Worm (Caenorhabditis elegans) whole organism, late embryonic: ENCODE results near the gene sulp-7.

ENCODE experiments used
- C08G9.2 ChIP-seq: sonication (generic microtip); optimal IDR thresholded peaks from 2 replicates; lab custom pipeline; 2016; ENCODE audit warnings: mild to moderate bottlenecking, missing genetic modification characterization, moderate library complexity, missing compliant biosample characterization
- C38D4.7 ChIP-seq: fragments of 200-800 bp; sonication (Bioruptor generic); optimal IDR thresholded peaks from 2 replicates; lab custom pipeline; 2018; ENCODE audit warnings: mild to moderate bottlenecking, missing genetic modification characterization, moderate library complexity, missing compliant biosample characterization
- K02D7.2 ChIP-seq: sonication (generic microtip); optimal IDR thresholded peaks from 2 replicates; lab custom pipeline; 2017; ENCODE audit warnings: mild to moderate bottlenecking, missing genetic modification characterization, missing compliant biosample characterization
- Y22D7AL.16 ChIP-seq: sonication (generic microtip); optimal IDR thresholded peaks from 2 replicates; lab custom pipeline; 2016; ENCODE audit warnings: missing genetic modification characterization, missing compliant biosample characterization
- ahr-1 ChIP-seq: sonication (generic microtip); optimal IDR thresholded peaks from 2 replicates; lab custom pipeline; 2016; ENCODE audit warnings: missing genetic modification characterization, missing compliant biosample characterization
- ama-1 ChIP-seq: fragments of 150-350 bp; optimal IDR thresholded peaks from 2 replicates; lab custom pipeline; 2014
- ceh-18 ChIP-seq: sonication (generic microtip); optimal IDR thresholded peaks from 2 replicates; lab custom pipeline; 2016; ENCODE audit warnings: missing genetic modification characterization, missing compliant biosample characterization
- ceh-19 ChIP-seq: fragments of 200-800 bp; sonication (Bioruptor generic); optimal IDR thresholded peaks from 2 replicates; lab custom pipeline; 2018; ENCODE audit warnings: mild to moderate bottlenecking, missing genetic modification characterization, missing compliant biosample characterization
- ceh-22 ChIP-seq: sonication (generic microtip); optimal IDR thresholded peaks from 2 replicates; lab custom pipeline; 2017; ENCODE audit warnings: missing biosample characterization, missing genetic modification characterization
- ceh-24 ChIP-seq: sonication (generic microtip); optimal IDR thresholded peaks from 2 replicates; lab custom pipeline; 2016; ENCODE audit warnings: mild to moderate bottlenecking, missing genetic modification characterization, missing compliant biosample characterization
- ceh-9 ChIP-seq: sonication (generic microtip); optimal IDR thresholded peaks from 2 replicates; lab custom pipeline; 2016; ENCODE audit warnings: mild to moderate bottlenecking, missing genetic modification characterization, inconsistent platforms, missing compliant biosample characterization
- dve-1 ChIP-seq: sonication (generic microtip); optimal IDR thresholded peaks from 2 replicates; lab custom pipeline; 2017; ENCODE audit warnings: antibody characterized with exemption, mild to moderate bottlenecking, missing genetic modification characterization, missing compliant biosample characterization
- elt-2 ChIP-seq: sonication (generic microtip); optimal IDR thresholded peaks from 2 replicates; lab custom pipeline; 2016; ENCODE audit warnings: missing genetic modification reagents, missing genetic modification characterization, missing compliant biosample characterization
- ets-4 ChIP-seq: sonication (generic microtip); optimal IDR thresholded peaks from 2 replicates; lab custom pipeline; 2016; ENCODE audit warnings: missing genetic modification characterization, missing compliant biosample characterization
- fax-1 ChIP-seq: sonication (generic microtip); optimal IDR thresholded peaks from 2 replicates; lab custom pipeline; 2016; ENCODE audit warnings: missing genotype, missing genetic modification characterization, missing compliant biosample characterization
- fkh-6 ChIP-seq: sonication (generic microtip); optimal IDR thresholded peaks from 2 replicates; lab custom pipeline; 2016; ENCODE audit warnings: missing genetic modification characterization, missing compliant biosample characterization
- gmeb-2 ChIP-seq: sonication (generic microtip); optimal IDR thresholded peaks from 2 replicates; lab custom pipeline; 2016; ENCODE audit warnings: missing genetic modification characterization, inconsistent platforms, missing compliant biosample characterization
- hlh-15 ChIP-seq: sonication (generic microtip); optimal IDR thresholded peaks from 2 replicates; lab custom pipeline; 2016; ENCODE audit warnings: missing genetic modification characterization, missing compliant biosample characterization
- hlh-8 ChIP-seq: sonication (generic microtip); optimal IDR thresholded peaks from 2 replicates; lab custom pipeline; 2016; ENCODE audit warnings: missing genotype, missing genetic modification characterization, missing compliant biosample characterization
- madf-2 ChIP-seq: sonication (generic microtip); optimal IDR thresholded peaks from 2 replicates; lab custom pipeline; 2017; ENCODE audit warnings: missing genetic modification characterization, missing compliant biosample characterization
- mec-3 ChIP-seq: sonication (generic microtip); optimal IDR thresholded peaks from 2 replicates; lab custom pipeline; 2016; ENCODE audit warnings: borderline replicate concordance, missing genetic modification characterization, missing compliant biosample characterization
- nfya-1 ChIP-seq: sonication (generic microtip); optimal IDR thresholded peaks from 2 replicates; lab custom pipeline; 2017; ENCODE audit warnings: missing genetic modification characterization, mild to moderate bottlenecking, missing compliant biosample characterization, antibody characterized with exemption, moderate library complexity
- nhr-11 ChIP-seq: fragments of 150-350 bp; optimal IDR thresholded peaks from 2 replicates; lab custom pipeline; 2014; ENCODE audit warnings: missing biosample characterization, missing genetic modification characterization
- nhr-232 ChIP-seq: sonication (generic microtip); optimal IDR thresholded peaks from 2 replicates; lab custom pipeline; 2016; ENCODE audit warnings: missing genetic modification characterization, missing compliant biosample characterization
- npax-4 ChIP-seq: sonication (generic microtip); optimal IDR thresholded peaks from 2 replicates; lab custom pipeline; 2016; ENCODE audit warnings: missing genetic modification characterization, missing compliant biosample characterization
- pax-1 ChIP-seq: fragments of 150-350 bp; optimal IDR thresholded peaks from 2 replicates; lab custom pipeline; 2014; ENCODE audit warnings: missing biosample characterization, missing genetic modification characterization
- pha-2 ChIP-seq: sonication (generic microtip); optimal IDR thresholded peaks from 2 replicates; lab custom pipeline; 2017; ENCODE audit warnings: mild to moderate bottlenecking, missing genetic modification characterization, missing compliant biosample characterization
- ref-2 ChIP-seq: sonication (generic microtip); optimal IDR thresholded peaks from 2 replicates; lab custom pipeline; 2016; ENCODE audit warnings: missing genetic modification characterization, missing compliant biosample characterization
- sox-2 ChIP-seq: fragments of 200-800 bp; sonication (Bioruptor generic); IDR thresholded peaks from 2 replicates; pipeline ENCODE4 v1.3.6; 2022; ENCODE audit warnings: missing genetic modification reagents, missing genetic modification characterization, missing compliant biosample characterization
- syd-9 ChIP-seq: sonication (generic microtip); optimal IDR thresholded peaks from 2 replicates; lab custom pipeline; 2016; ENCODE audit warnings: mild to moderate bottlenecking, missing genetic modification characterization, moderate library complexity, missing compliant biosample characterization
- unc-3 ChIP-seq, 2 experiments: fragments of 200-800 bp in 1 of 2; sonication (Bioruptor generic) in 1 of 2; sonication (generic microtip) in 1 of 2; conservative IDR thresholded peaks in 1 of 2; optimal IDR thresholded peaks in 1 of 2; 2 replicates each; pipeline versions ENCODE4 v1.3.6 to Lab custom; 2016 to 2022; ENCODE audit warnings: missing compliant biosample characterization in 2 of 2, missing genetic modification characterization in 2 of 2, missing genetic modification reagents in 1 of 2
- unc-42 ChIP-seq: sonication (generic microtip); optimal IDR thresholded peaks from 2 replicates; lab custom pipeline; 2016; ENCODE audit warnings: missing genotype, missing genetic modification characterization, missing compliant biosample characterization
- unc-86 ChIP-seq: sonication (generic microtip); optimal IDR thresholded peaks from 2 replicates; lab custom pipeline; 2016; ENCODE audit warnings: missing genetic modification characterization, missing compliant biosample characterization

The sulp-7 gene

DNA sequence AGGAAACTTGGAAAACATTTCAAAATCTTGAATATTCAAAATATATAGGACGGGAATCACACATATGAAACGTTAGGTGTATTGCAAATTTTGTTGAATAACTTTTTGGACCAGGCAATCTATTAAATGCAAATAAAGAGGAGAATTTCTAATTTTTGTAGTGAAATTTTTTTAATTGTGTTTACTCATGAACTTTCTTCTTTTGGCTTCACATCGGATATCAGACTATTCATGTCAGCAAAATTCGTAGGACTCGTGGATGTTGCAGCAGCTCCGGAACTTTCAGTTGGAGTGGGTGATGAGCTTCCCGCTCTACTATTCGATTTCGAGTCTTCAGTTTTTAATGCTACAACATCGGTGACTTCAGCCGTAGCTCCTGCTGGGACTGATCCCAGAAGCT, 41.9 kb downstream of the sulp-7 start:
- TF ChIP-seq nfya-1 (tag; lab: Kevin White, UChicago): no peak
- no peak for TF ChIP-seq ceh-19 (GFP tag; lab: Kevin White, UChicago)
- no peak for TF ChIP-seq ceh-9 (tag; lab: Kevin White, UChicago)
- TF ChIP-seq ceh-18 (tag; lab: Kevin White, UChicago): no peak
- no peak for TF ChIP-seq ceh-24 (tag; lab: Kevin White, UChicago)
- no peak for TF ChIP-seq unc-86
- TF ChIP-seq nhr-232 (tag; lab: Kevin White, UChicago): no peak
- no peak for TF ChIP-seq fkh-6 (tag; lab: Kevin White, UChicago)

DNA sequence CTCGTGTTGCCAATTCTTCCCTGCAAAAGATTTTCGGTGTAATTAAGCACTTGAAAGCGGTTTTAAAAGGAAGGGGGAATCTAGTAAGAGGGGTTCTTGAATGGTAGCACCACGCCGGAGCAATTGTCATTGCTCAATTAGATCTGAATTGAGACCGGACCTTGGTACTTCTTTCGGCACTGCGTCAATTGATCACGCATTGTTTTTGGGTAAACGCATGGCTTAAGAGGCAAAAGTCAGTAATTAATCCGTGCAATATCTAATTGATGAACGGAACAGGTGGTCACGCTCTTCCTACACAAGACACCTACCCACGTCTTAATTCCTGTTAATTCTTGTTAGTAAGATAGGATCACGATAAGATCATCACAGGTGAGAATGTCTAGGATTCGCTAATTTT, 43.5 kb downstream of the sulp-7 start:
- TF ChIP-seq ref-2 (peak; percentile 11), ceh-24 (tag; lab: Kevin White, UChicago) (no peak)
- TF ChIP-seq, all 69 proteins: peak for 1

DNA sequence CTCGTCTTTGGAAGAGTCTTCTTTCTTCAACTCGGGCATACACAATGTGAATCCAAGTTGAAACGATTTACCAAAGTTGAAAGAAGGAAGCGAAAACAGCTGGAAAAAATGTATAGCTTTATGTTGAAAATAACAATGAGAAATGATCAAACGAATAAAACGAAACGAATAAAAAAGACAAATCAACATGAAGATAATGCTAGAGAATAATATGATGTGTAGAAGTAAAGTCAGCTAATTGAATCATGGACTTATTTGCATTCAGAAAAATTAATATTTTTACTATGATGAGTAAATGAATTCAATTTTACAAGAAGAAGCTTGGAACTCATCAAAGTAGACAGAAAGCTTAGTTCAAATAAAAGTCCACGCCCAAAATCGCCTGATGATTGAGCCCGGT, 45.0 kb downstream of the sulp-7 start, which contains the start of gene alr-1:
Gene alr-1, minus strand, starts transcription at position 101 of the 400 bp plus-strand sequence.
- TF ChIP-seq gmeb-2 (tag; lab: Kevin White, UChicago) (no peak), pha-2 (tag; lab: Kevin White, UChicago) (no peak), dve-1 (tag; lab: Kevin White, UChicago) (no peak), pax-1 (no peak), madf-2 (tag; lab: Kevin White, UChicago) (no peak), nhr-11 (tag; lab: Kevin White, UChicago) (no peak), unc-42 (no peak), npax-4 (tag; lab: Kevin White, UChicago) (no peak), elt-2 (no peak), unc-86 (no peak)

DNA sequence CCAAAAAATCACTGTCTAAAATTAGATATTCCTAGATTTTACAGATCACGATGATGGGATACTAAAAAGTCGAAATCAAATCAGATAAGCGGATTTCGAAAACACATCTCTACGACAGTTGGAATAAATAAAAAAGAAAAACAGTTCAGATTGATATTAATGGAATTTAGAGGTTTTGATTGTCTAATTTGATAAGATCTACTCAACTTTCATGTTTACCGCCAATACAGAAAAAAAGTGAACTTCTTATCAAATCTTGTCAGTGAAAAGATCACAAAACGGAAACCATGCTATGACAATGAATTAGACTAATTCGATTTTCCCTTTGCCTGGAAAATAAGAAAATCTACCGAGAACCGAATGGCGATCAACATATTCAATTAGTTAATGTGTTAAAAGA, 45.8 kb downstream of the sulp-7 start:
- TF ChIP-seq nhr-232 (tag; lab: Kevin White, UChicago) (no peak), nfya-1 (tag; lab: Kevin White, UChicago) (no peak), K02D7.2 (tag; lab: Kevin White, UChicago) (no peak), Y22D7AL.16 (tag; lab: Kevin White, UChicago) (no peak), pax-1 (no peak), hlh-15 (tag; lab: Kevin White, UChicago) (no peak), C38D4.7 (no peak)
- TF ChIP-seq, all 69 proteins: peak for 0

DNA sequence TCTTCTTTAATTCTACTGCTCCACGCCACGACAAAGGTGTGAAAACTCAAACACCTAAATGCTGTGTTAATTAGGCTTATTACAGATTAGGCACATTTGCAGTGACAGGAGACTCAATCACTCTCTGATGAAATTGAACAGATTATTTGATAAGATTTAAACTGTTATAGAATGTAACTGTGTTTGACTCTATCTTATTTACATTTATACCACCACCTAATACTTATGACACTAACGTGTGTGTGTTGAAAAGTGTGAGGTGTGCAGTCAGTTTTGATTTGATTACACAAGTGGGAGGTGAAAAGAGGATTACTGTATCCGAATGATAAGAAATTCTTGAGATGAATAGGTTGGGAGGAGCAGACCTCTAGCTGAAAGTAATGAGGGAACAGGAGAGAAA, 51.8 kb downstream of the sulp-7 start:
- TF ChIP-seq elt-2: peak; percentile 49
- no peak for TF ChIP-seq ahr-1 (tag; lab: Kevin White, UChicago)
- TF ChIP-seq Y22D7AL.16 (tag; lab: Kevin White, UChicago): no peak
- no peak for TF ChIP-seq hlh-8 (tag; lab: Kevin White, UChicago)
- TF ChIP-seq ets-4: no peak
- TF ChIP-seq fax-1 (tag; lab: Kevin White, UChicago): no peak
- no peak for TF ChIP-seq ceh-19 (GFP tag; lab: Kevin White, UChicago)

DNA sequence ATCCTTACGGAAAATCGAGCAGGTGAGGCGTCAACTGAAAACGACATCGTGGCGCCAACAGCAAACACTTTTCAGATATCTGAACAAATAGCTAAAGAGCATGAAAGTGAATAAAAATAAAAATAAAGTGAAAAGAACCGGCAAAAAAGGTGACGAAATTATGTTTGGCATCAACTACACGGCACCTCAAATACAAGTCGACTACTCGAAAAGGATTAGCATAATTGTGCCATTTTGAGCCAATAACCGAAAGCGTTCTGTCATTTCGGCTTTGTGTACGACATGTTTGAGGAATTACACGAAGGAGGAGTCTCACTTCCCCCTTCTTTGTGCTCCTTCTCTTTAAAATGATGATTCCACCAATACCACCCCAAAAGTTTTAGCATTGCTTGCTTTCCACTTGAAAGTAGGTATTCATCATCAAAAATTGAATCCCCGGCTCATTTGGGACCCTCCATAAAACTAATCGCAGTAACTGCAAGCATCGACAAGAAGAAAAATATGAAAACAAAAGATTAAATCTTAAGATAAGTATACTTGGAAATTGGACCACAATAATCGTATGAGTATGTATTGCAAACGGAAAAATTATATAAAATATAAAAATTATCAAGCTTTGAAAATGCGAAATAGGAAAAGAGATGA, 54.4 kb downstream of the sulp-7 start:
- TF ChIP-seq sox-2 (GFP tag; lab: Robert Waterston, UW) (no peak), C08G9.2 (tag; lab: Kevin White, UChicago) (no peak), unc-3 (GFP tag; conservative IDR thresholded peaks at IDR 0.05; lab: Robert Waterston, UW) (no peak), unc-3 (tag; optimal IDR thresholded peaks at IDR 0.05; lab: Kevin White, UChicago) (no peak), syd-9 (tag; lab: Kevin White, UChicago) (no peak), mec-3 (tag; lab: Kevin White, UChicago) (no peak), ceh-22 (tag; lab: Kevin White, UChicago) (no peak), ama-1 (lab: Kevin White, UChicago) (no peak), ceh-24 (tag; lab: Kevin White, UChicago) (no peak), fax-1 (tag; lab: Kevin White, UChicago) (no peak)
